Fruit fly (Drosophila melanogaster): Measurements from ENCODE around the gene Mhc.
A peak's percentile ranks its signal among the peaks of the same experiment; 100 is the strongest.

Mhc gene

DNA sequence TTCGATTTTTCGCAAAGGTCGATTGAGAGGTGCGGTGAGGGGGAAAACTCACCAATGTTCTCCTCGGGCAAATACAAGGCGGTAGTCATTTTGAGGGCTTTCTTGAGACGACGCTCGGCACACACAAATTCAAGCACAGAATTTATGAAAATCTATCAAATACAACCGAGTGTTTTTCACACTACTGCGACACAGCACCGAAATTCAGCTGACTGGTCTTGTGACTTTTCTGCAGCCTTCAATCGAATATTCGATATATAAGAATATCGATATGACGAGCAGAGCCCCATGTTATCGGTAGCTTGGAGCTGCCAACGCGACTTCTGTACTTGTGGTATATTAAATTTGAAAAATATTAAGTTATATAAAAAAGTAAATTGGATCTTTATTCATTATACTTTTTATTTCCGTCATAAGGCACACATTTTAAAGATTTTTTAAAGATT is 38.8 kb upstream of the Mhc start, which contains the start of gene VhaSFD (continued):
- no peak for TF ChIP-seq hkb (optimal IDR thresholded peaks at IDR 0.05)
- 0 out of 2 replicates have a peak, but pooled peaks have one; percentile 33 for TF ChIP-seq hkb (GFP tag; IDR thresholded peaks at IDR 0.05)
- peak; percentile 64 for TF ChIP-seq hbn (GFP tag; IDR thresholded peaks at IDR 0.05; ENCODE audit: partially characterized antibody)
- no peak for TF ChIP-seq Spps (tag; optimal IDR thresholded peaks at IDR 0.05)
- no peak for TF ChIP-seq vfl (GFP tag; optimal IDR thresholded peaks at IDR 0.05)
- no peak for TF ChIP-seq C15 (GFP tag; IDR thresholded peaks at IDR 0.05)
- peak; percentile 49 for TF ChIP-seq Scr (GFP tag; IDR thresholded peaks at IDR 0.05; ENCODE audit: partially characterized antibody)
- TF ChIP-seq PHDP (tag; optimal IDR thresholded peaks at IDR 0.05): peak; percentile 0
- TF ChIP-seq Eip74EF (GFP tag; optimal IDR thresholded peaks at IDR 0.05): peak in 1 of 2 experiments; percentile 28
- TF ChIP-seq tin (GFP tag; optimal IDR thresholded peaks at IDR 0.05): peak; percentile 5
- TF ChIP-seq CG17361 (GFP tag; IDR thresholded peaks at IDR 0.05): 0 out of 3 replicates have a peak, but pooled peaks have one; percentile 25
- no peak for TF ChIP-seq CG5180 (GFP tag; optimal IDR thresholded peaks at IDR 0.05)
- no peak for TF ChIP-seq CG7745 (tag; optimal IDR thresholded peaks at IDR 0.05)
- peak; percentile 54 for TF ChIP-seq CG34376 (GFP tag; optimal IDR thresholded peaks at IDR 0.05)
- TF ChIP-seq Drgx (GFP tag; IDR thresholded peaks at IDR 0.05): peak; percentile 38; the same call in 1 of the 2 replicates
- no peak for TF ChIP-seq lmd (GFP tag; IDR thresholded peaks at IDR 0.05)
- TF ChIP-seq oc (tag; optimal IDR thresholded peaks at IDR 0.05): no peak
- TF ChIP-seq sens (GFP tag): peak; percentile 74
- TF ChIP-seq bowl (GFP tag; IDR thresholded peaks at IDR 0.05): no peak
- peak; percentile 56 for TF ChIP-seq CG17829 (tag; optimal IDR thresholded peaks at IDR 0.05)
- no peak for TF ChIP-seq CG11247 (GFP tag; IDR thresholded peaks at IDR 0.05)
- no peak for TF ChIP-seq lola (GFP tag; optimal IDR thresholded peaks at IDR 0.05)
- peak; percentile 10 for TF ChIP-seq gro (GFP tag; optimal IDR thresholded peaks at IDR 0.05)
- peak; percentile 32 for TF ChIP-seq CG8924 (tag; optimal IDR thresholded peaks at IDR 0.05)
- TF ChIP-seq CG17802 (tag; optimal IDR thresholded peaks at IDR 0.05): no peak
- TF ChIP-seq lbe (GFP tag; optimal IDR thresholded peaks at IDR 0.05): peak; percentile 61
- peak; percentile 75 for TF ChIP-seq cg (GFP tag; optimal IDR thresholded peaks at IDR 0.05)
- peak; percentile 30 for TF ChIP-seq Xbp1 (GFP tag; optimal IDR thresholded peaks at IDR 0.05)
- no peak for TF ChIP-seq CkIIα-i1 (GFP tag; IDR thresholded peaks at IDR 0.05)
- peak; percentile 62 for TF ChIP-seq sug (tag; optimal IDR thresholded peaks at IDR 0.05)
- peak; percentile 3 for TF ChIP-seq BtbVII (GFP tag; optimal IDR thresholded peaks at IDR 0.05)
- TF ChIP-seq Fer1 (GFP tag; optimal IDR thresholded peaks at IDR 0.05): peak; percentile 65
- TF ChIP-seq zen (tag; optimal IDR thresholded peaks at IDR 0.05): no peak
- TF ChIP-seq NK7.1 (GFP tag; optimal IDR thresholded peaks at IDR 0.05): no peak
- TF ChIP-seq CG2120 (GFP tag; optimal IDR thresholded peaks at IDR 0.05): peak; percentile 19
- TF ChIP-seq pum (GFP tag; optimal IDR thresholded peaks at IDR 0.05): no peak
- peak; percentile 65 for TF ChIP-seq D19A (tag; optimal IDR thresholded peaks at IDR 0.05)
- TF ChIP-seq mirr (GFP tag; optimal IDR thresholded peaks at IDR 0.05): peak; percentile 33
- peak; percentile 29 for TF ChIP-seq Usf (GFP tag; optimal IDR thresholded peaks at IDR 0.05)
- TF ChIP-seq Dip3 (GFP tag; optimal IDR thresholded peaks at IDR 0.05): peak; percentile 6
- TF ChIP-seq jigr1 (GFP tag; IDR thresholded peaks at IDR 0.05): no peak
- no peak for TF ChIP-seq Mad (GFP tag; optimal IDR thresholded peaks at IDR 0.05)
- TF ChIP-seq Dref (GFP tag; IDR thresholded peaks at IDR 0.05): peak; percentile 94
- peak; percentile 27 for TF ChIP-seq CG10979 (tag; optimal IDR thresholded peaks at IDR 0.05)
- no peak for TF ChIP-seq CG2889 (GFP tag; IDR thresholded peaks at IDR 0.05)
- peak; percentile 39 for TF ChIP-seq CG30403 (GFP tag; optimal IDR thresholded peaks at IDR 0.05)
- peak; percentile 75 for TF ChIP-seq unc-4 (GFP tag; IDR thresholded peaks at IDR 0.05; ENCODE audit: partially characterized antibody)
- TF ChIP-seq CG6683 (GFP tag; optimal IDR thresholded peaks at IDR 0.05): peak; percentile 7
- TF ChIP-seq CG8290 (GFP tag; optimal IDR thresholded peaks at IDR 0.05): no peak
- TF ChIP-seq CG8290 (tag; optimal IDR thresholded peaks at IDR 0.05): peak in 1 of 2 experiments; percentile 71
- TF ChIP-seq luna (GFP tag; optimal IDR thresholded peaks at IDR 0.05): no peak

Measured in whole organism, embryonic.